Fruit fly (Drosophila melanogaster): ENCODE measurements around the gene COX8.

dm6 chr3L:21533270-21533948 is 5.8 kb downstream of the COX8 start, which contains the start of gene Mkrn1:
- no peak for TF ChIP-seq fd102C (GFP tag; optimal IDR thresholded peaks at IDR 0.05)
- no peak for TF ChIP-seq CrebB (tag; optimal IDR thresholded peaks at IDR 0.05)
- no peak for TF ChIP-seq sens-2 (GFP tag; IDR thresholded peaks at IDR 0.05)
- no peak for TF ChIP-seq Rfx (GFP tag; IDR thresholded peaks at IDR 0.05)

Measured in whole organism, embryonic.